Worm (Caenorhabditis elegans): ENCODE data around the gene Y45F10A.7.

Y45F10A.7 gene

ce11 chrIV:13460876-13461275, 31.5 kb upstream of the Y45F10A.7 start, which contains the start of gene Y38H8A.12:
TSS of gene Y38H8A.12 (minus strand) at chrIV:13460976.
- TF ChIP-seq flh-1 (GFP tag; optimal IDR thresholded peaks at IDR 0.05) (no peak), nhr-12 (tag; optimal IDR thresholded peaks at IDR 0.05) (no peak), sptf-1 (tag; optimal IDR thresholded peaks at IDR 0.05) (no peak), nhr-237 (tag; optimal IDR thresholded peaks at IDR 0.05) (no peak), elt-1 (tag; optimal IDR thresholded peaks at IDR 0.05; ENCODE audit: borderline replicate concordance, insufficient read depth) (no peak), nhr-2 (tag; optimal IDR thresholded peaks at IDR 0.05) (no peak), bed-3 (GFP tag; optimal IDR thresholded peaks at IDR 0.05) (no peak), snpc-4 (tag; optimal IDR thresholded peaks at IDR 0.05) (no peak)

- no peak for TF ChIP-seq nhr-28 (tag; optimal IDR thresholded peaks at IDR 0.05)
Observed at ce11 chrIV:13465797-13466196, 26.6 kb upstream of the Y45F10A.7 start, which contains the start of gene fezf-1. TSS of gene fezf-1 (plus strand) at chrIV:13466097.

- TF ChIP-seq elt-3 (tag; optimal IDR thresholded peaks at IDR 0.05): no peak
Observed at ce11 chrIV:13472011-13472410, 20.4 kb upstream of the Y45F10A.7 start, which contains the start of the genes ttbk-8.1 and Y38H8A.4. TSS of gene ttbk-8.1 (plus strand) at chrIV:13472311. TSS of gene Y38H8A.4 (minus strand) at chrIV:13472376.

- TF ChIP-seq zip-8 (tag; optimal IDR thresholded peaks at IDR 0.05) (no peak), cnd-1 (tag; optimal IDR thresholded peaks at IDR 0.05) (no peak)
Observed at ce11 chrIV:13474132-13474531, 18.2 kb upstream of the Y45F10A.7 start, which contains the start of gene Y38H8A.2. TSS of gene Y38H8A.2 (plus strand) at chrIV:13474432.

- TF ChIP-seq unc-120 (tag; optimal IDR thresholded peaks at IDR 0.05; ENCODE audit: poor library complexity, severe bottlenecking): no peak
- no peak for TF ChIP-seq elt-1 (tag; optimal IDR thresholded peaks at IDR 0.05; ENCODE audit: borderline replicate concordance, insufficient read depth)
- TF ChIP-seq sptf-1 (tag; optimal IDR thresholded peaks at IDR 0.05): no peak
- TF ChIP-seq mls-2 (tag; optimal IDR thresholded peaks at IDR 0.05): no peak
- TF ChIP-seq ces-1 (GFP tag; optimal IDR thresholded peaks at IDR 0.05): no peak
- TF ChIP-seq ceh-43 (GFP tag; optimal IDR thresholded peaks at IDR 0.05): no peak
- no peak for TF ChIP-seq mab-5 (tag; optimal IDR thresholded peaks at IDR 0.05)
- TF ChIP-seq sem-2 (GFP tag; optimal IDR thresholded peaks at IDR 0.05): no peak
- TF ChIP-seq M03D4.4 (tag; optimal IDR thresholded peaks at IDR 0.05): no peak
Observed at ce11 chrIV:13482469-13482868, 9.9 kb upstream of the Y45F10A.7 start, which contains the start of gene Y38H8A.1. TSS of gene Y38H8A.1 (plus strand) at chrIV:13482769.

- TF ChIP-seq nhr-28 (tag; optimal IDR thresholded peaks at IDR 0.05): no peak
- TF ChIP-seq mep-1 (tag; optimal IDR thresholded peaks at IDR 0.05): no peak
- no peak for TF ChIP-seq ceh-43 (GFP tag; optimal IDR thresholded peaks at IDR 0.05)
- TF ChIP-seq ceh-39 (tag; optimal IDR thresholded peaks at IDR 0.05): no peak
- TF ChIP-seq unc-62 (GFP tag; optimal IDR thresholded peaks at IDR 0.05): no peak
- no peak for TF ChIP-seq lin-32 (GFP tag; optimal IDR thresholded peaks at IDR 0.05)
- no peak for TF ChIP-seq bed-3 (GFP tag; optimal IDR thresholded peaks at IDR 0.05)
- no peak for TF ChIP-seq ham-2 (GFP tag; optimal IDR thresholded peaks at IDR 0.05)
- TF ChIP-seq zip-8 (tag; optimal IDR thresholded peaks at IDR 0.05): no peak
Observed at ce11 chrIV:13483596-13483995, 8.8 kb upstream of the Y45F10A.7 start.

- TF ChIP-seq nhr-12 (tag; optimal IDR thresholded peaks at IDR 0.05): no peak
- no peak for TF ChIP-seq nhr-76 (tag; optimal IDR thresholded peaks at IDR 0.05)
- no peak for TF ChIP-seq M03D4.4 (tag; optimal IDR thresholded peaks at IDR 0.05)
- TF ChIP-seq elt-3 (tag; optimal IDR thresholded peaks at IDR 0.05): no peak
- TF ChIP-seq nhr-28 (tag; optimal IDR thresholded peaks at IDR 0.05): no peak
- TF ChIP-seq lin-13 (tag; optimal IDR thresholded peaks at IDR 0.05): no peak
- no peak for TF ChIP-seq cnd-1 (tag; optimal IDR thresholded peaks at IDR 0.05)
- no peak for TF ChIP-seq zip-8 (tag; optimal IDR thresholded peaks at IDR 0.05)
- TF ChIP-seq mab-5 (tag; optimal IDR thresholded peaks at IDR 0.05): no peak
- no peak for TF ChIP-seq drap-1 (GFP tag; optimal IDR thresholded peaks at IDR 0.05)
Observed at ce11 chrIV:13487019-13487418, 5.4 kb upstream of the Y45F10A.7 start.
